Fruit fly (Drosophila melanogaster) whole organism, pupa: ENCODE data around the gene siz.
A peak's percentile ranks its signal among the peaks of the same experiment; 100 is the strongest.

Experiments used
- CG10348 ChIP-seq: fragments of 200-800 bp; sonication (Bioruptor generic); IDR thresholded peaks from 2 replicates; pipeline ENCODE4 v1.3.6; 2022; ENCODE audit warnings: missing biosample characterization, missing genetic modification characterization
- CG12605 ChIP-seq: fragments of 200-800 bp; sonication (Bioruptor generic); IDR thresholded peaks from 2 replicates; pipeline ENCODE4 v1.3.6; 2022; ENCODE audit warnings: missing biosample characterization, missing genetic modification characterization
- CG13204 ChIP-seq: fragments of 200-800 bp; sonication (Bioruptor generic); optimal IDR thresholded peaks from 2 replicates; lab custom pipeline; 2018; ENCODE audit warnings: missing biosample characterization, mild to moderate bottlenecking, missing genetic modification characterization, moderate library complexity
- CG14655 ChIP-seq: fragments of 200-800 bp; sonication (Bioruptor generic); optimal IDR thresholded peaks from 3 replicates; lab custom pipeline; 2017; ENCODE audit warnings: mild to moderate bottlenecking, missing biosample characterization, missing genetic modification reagents, missing genetic modification characterization
- CG15710 ChIP-seq: fragments of 200-800 bp; sonication (Bioruptor generic); optimal IDR thresholded peaks from 2 replicates; lab custom pipeline; 2018; ENCODE audit warnings: missing biosample characterization, mild to moderate bottlenecking, missing genetic modification characterization, moderate library complexity
- CG17806 ChIP-seq: fragments of 200-800 bp; sonication (Bioruptor generic); optimal IDR thresholded peaks from 2 replicates; lab custom pipeline; 2018; ENCODE audit warnings: missing biosample characterization, mild to moderate bottlenecking, missing genetic modification characterization, moderate library complexity
- CG32121 ChIP-seq: fragments of 200-800 bp; sonication (Bioruptor generic); IDR thresholded peaks from 2 replicates; pipeline ENCODE4 v1.3.6; 2022; ENCODE audit warnings: missing biosample characterization, missing genetic modification characterization
- CG34367 ChIP-seq: fragments of 200-800 bp; sonication (Bioruptor generic); optimal IDR thresholded peaks from 2 replicates; lab custom pipeline; 2018; ENCODE audit warnings: missing biosample characterization, mild to moderate bottlenecking, missing genetic modification characterization
- CG4496 ChIP-seq: fragments of 200-800 bp; sonication (Bioruptor generic); IDR thresholded peaks from 3 replicates; pipeline ENCODE4 v1.3.6; 2022; ENCODE audit warnings: missing biosample characterization, missing genetic modification characterization
- CG8159 ChIP-seq: fragments of 200-800 bp; sonication (Bioruptor generic); optimal IDR thresholded peaks from 3 replicates; lab custom pipeline; 2018; ENCODE audit warnings: missing biosample characterization, mild to moderate bottlenecking, missing genetic modification characterization, moderate library complexity
- CG8301 ChIP-seq: fragments of 200-800 bp; sonication (Bioruptor generic); optimal IDR thresholded peaks from 2 replicates; lab custom pipeline; 2018; ENCODE audit warnings: missing biosample characterization, mild to moderate bottlenecking, missing genetic modification characterization
- CG9948 ChIP-seq: fragments of 200-800 bp; sonication (Bioruptor generic); optimal IDR thresholded peaks from 2 replicates; lab custom pipeline; 2018; ENCODE audit warnings: missing biosample characterization, mild to moderate bottlenecking, missing genetic modification characterization, moderate library complexity
- D1 ChIP-seq: fragments of 200-800 bp; sonication (Bioruptor generic); optimal IDR thresholded peaks from 2 replicates; lab custom pipeline; 2018; ENCODE audit warnings: missing biosample characterization, mild to moderate bottlenecking, missing genetic modification characterization, moderate library complexity
- EcR ChIP-seq: fragments of 200-800 bp; sonication (Bioruptor generic); optimal IDR thresholded peaks from 3 replicates; lab custom pipeline; 2019; ENCODE audit warnings: missing biosample characterization, missing genetic modification characterization, mild to moderate bottlenecking, moderate library complexity, missing genetic modification reagents
- Ets98B ChIP-seq: fragments of 200-800 bp; sonication (Bioruptor generic); IDR thresholded peaks from 2 replicates; pipeline ENCODE4 v1.3.6; 2022; ENCODE audit warnings: missing biosample characterization, missing genetic modification characterization
- Pif1A ChIP-seq: fragments of 200-800 bp; sonication (Bioruptor generic); optimal IDR thresholded peaks from 3 replicates; lab custom pipeline; 2016; ENCODE audit warnings: missing biosample characterization, missing genetic modification characterization
- Pif1B ChIP-seq: fragments of 200-800 bp; sonication (Bioruptor generic); optimal IDR thresholded peaks from 3 replicates; lab custom pipeline; 2016; ENCODE audit warnings: missing biosample characterization, missing genetic modification characterization
- Snoo ChIP-seq: fragments of 200-800 bp; sonication (Bioruptor generic); optimal IDR thresholded peaks from 3 replicates; lab custom pipeline; 2017; ENCODE audit warnings: missing biosample characterization, mild to moderate bottlenecking, missing genetic modification characterization, inconsistent platforms
- fd96Ca ChIP-seq: fragments of 200-800 bp; sonication (Bioruptor generic); IDR thresholded peaks from 3 replicates; pipeline ENCODE4 v1.3.6; 2022; ENCODE audit warnings: missing biosample characterization, missing genetic modification characterization
- gl ChIP-seq: fragments of 200-800 bp; sonication (Bioruptor generic); optimal IDR thresholded peaks from 2 replicates; lab custom pipeline; 2018; ENCODE audit warnings: missing biosample characterization, mild to moderate bottlenecking, missing genetic modification characterization
- rn ChIP-seq: fragments of 200-800 bp; sonication (Bioruptor generic); IDR thresholded peaks from 2 replicates; pipeline ENCODE4 v1.3.6; 2022; ENCODE audit warnings: missing biosample characterization, missing genetic modification characterization

siz gene

DNA sequence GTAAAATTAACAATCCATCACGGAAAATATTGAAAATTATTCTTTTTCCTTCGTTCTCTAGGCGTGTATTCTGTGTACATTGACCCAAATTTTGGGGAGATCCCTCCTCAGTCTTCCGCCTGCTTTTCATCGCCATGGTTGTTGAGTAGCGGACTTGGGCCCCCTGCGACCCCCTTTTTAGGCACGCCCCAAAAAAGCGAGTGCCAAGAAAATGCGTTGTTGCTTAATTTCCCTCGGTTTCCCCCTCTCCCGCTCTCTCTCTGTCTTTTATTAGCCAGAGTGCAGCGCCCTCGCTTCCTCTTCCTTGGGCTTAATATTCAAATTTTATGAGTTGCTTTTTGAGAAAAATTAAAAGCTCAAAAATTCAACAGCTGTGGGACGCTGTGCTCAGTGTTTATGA lies 6.5 kb downstream of the siz start:
- no peak for TF ChIP-seq CG9948 (tag; lab: Kevin White, UChicago)
- peak; percentile 63; the same call in 1 of the 2 replicates for TF ChIP-seq CG32121 (GFP tag; lab: Robert Waterston, UW)

DNA sequence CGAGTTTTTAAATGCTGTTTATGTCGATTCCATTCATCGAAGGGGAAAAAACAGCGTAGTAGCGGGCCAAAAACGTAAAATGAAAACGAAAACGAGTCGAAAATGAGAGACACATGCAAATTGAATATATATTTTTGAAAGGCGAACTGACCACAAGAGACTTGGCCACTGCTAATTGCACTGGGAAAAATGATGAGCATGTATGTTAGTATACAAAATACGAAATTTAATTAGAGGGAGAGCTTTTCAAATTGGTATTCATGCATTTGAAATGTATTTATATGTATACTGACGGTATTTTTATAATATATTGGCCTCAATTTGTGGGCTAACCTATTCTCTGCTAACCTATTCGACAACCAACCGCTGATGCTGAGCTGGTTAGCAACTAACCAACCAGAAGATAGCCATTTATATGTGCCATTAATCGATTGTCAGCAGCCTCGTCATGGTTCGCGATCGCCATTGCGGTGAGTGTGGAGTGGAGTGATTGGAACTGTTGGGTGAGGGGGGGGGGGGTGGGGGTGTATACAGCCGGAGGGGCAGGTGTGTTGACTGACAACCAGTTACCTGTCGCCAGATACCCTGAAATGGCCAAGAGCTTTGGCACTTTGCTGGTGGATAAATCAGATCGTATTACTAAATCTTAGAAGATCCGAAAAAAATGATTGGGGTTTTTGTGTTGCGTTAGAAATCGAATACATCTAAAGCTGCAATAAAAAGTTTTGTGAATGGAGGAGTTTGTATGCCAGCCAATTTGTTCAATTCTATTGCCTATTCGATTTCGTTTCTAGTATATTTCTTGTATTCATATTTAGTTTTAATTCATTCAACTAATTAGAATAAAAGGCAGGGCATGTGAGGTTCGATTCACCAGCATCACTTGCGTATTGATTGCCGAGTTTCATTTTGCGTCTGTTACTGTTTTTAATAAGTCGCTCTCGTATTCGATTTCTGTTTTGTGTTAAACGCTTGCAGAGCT lies 7.9 kb downstream of the siz start:
- peak; percentile 67 for TF ChIP-seq CG17806 (tag; lab: Kevin White, UChicago)
- peak; percentile 26; the same call in 1 of the 2 replicates for TF ChIP-seq CG12605
- TF ChIP-seq CG8159 (tag; lab: Kevin White, UChicago) = peak; percentile 64
- no peak for TF ChIP-seq Pif1B (GFP tag; lab: Kevin White, UChicago)
- peak; percentile 27; the same call in 1 of the 2 replicates for TF ChIP-seq CG10348 (GFP tag; lab: Robert Waterston, UW)
- no peak for TF ChIP-seq D1 (tag; lab: Kevin White, UChicago)
- TF ChIP-seq CG14655 = peak; percentile 39
- TF ChIP-seq CG32121 (GFP tag; lab: Robert Waterston, UW) = peak; percentile 69
- TF ChIP-seq fd96Ca (GFP tag; lab: Robert Waterston, UW) = peak; percentile 45; the same call in 2 of the 3 replicates
- TF ChIP-seq CG13204 = no peak
- TF ChIP-seq CG34367 = peak; percentile 19
- peak; percentile 50 for TF ChIP-seq Ets98B (GFP tag; lab: Robert Waterston, UW)
- TF ChIP-seq gl (tag; lab: Kevin White, UChicago) = peak; percentile 22
- TF ChIP-seq Snoo (tag; lab: Kevin White, UChicago) = peak; percentile 18
- peak; percentile 46 for TF ChIP-seq CG8301 (tag; lab: Kevin White, UChicago)
- TF ChIP-seq Pif1A (GFP tag; lab: Kevin White, UChicago) = peak; percentile 46
- TF ChIP-seq CG4496 = peak; percentile 73
- TF ChIP-seq rn (GFP tag; lab: Robert Waterston, UW) = 0 out of 2 replicates have a peak, but pooled peaks have one; percentile 5
- TF ChIP-seq CG9948 (tag; lab: Kevin White, UChicago) = peak; percentile 55
- peak; percentile 70 for TF ChIP-seq CG15710
- no peak for TF ChIP-seq EcR (GFP tag; lab: Kevin White, UChicago)

DNA sequence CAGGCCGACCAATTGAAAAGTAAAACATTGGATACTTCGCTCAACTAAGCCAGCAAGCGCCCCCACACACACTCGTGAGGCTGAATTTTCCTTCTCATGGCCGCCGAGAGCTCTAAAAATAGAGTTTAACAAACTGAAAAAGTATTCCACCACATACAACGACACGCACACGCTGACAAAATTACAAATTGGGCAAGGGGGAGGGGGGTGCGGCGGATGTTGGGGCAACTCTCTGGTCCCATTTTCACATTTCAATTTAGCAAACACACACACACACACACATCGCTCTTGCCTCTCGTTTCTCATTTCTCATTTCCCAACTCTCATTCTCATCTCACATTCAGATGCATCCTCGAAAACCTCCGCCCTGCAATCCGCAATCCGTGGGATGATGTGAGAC lies 9.1 kb downstream of the siz start:
- TF ChIP-seq CG15710 (no peak), Ets98B (GFP tag; lab: Robert Waterston, UW) (no peak), D1 (tag; lab: Kevin White, UChicago) (no peak), CG10348 (GFP tag; lab: Robert Waterston, UW) (no peak), CG13204 (no peak), CG32121 (GFP tag; lab: Robert Waterston, UW) (no peak), CG12605 (no peak), CG34367 (no peak), fd96Ca (GFP tag; lab: Robert Waterston, UW) (no peak), CG14655 (no peak), CG17806 (tag; lab: Kevin White, UChicago) (no peak), rn (GFP tag; lab: Robert Waterston, UW) (no peak), CG8301 (tag; lab: Kevin White, UChicago) (no peak), EcR (GFP tag; lab: Kevin White, UChicago) (no peak), CG4496 (no peak), Snoo (tag; lab: Kevin White, UChicago) (no peak)

DNA sequence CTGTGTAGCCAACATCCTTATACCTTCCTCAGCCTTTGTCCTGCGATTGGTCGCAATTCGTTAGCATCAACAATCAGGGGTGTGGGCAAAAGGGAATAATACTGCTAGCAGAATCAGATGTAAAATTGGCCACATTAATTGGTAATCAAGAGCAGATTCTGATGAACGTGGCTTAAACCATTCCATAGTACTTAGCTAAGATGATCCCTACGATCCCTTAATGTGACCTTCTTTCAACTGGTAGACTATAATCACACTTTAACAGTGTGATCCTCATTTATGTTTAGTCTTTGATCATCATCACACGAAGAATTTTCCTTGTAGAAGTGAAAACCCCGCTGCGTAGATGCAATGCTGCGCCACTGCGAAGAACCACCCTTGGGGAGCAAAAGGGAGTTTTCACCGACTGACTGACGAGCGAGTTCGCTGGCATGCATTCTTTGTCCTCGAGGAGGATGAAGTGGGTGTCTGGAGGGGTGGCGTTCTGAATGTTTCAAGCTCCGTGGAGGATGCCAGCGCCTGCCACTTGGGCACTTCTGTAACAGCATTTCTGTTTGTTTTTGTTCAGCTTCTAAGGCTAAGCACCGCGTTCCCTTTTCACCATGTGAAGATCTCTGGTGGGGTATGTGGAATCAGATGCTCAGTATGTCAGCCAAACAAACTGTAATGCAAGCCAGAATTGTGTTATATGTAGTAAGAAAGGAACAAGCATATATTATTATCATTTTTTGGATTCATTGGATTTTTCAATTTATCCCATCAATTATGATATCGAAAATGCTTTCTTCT lies 9.8 kb downstream of the siz start:
- TF ChIP-seq CG34367 (peak; percentile 45), CG13204 (no peak), CG8159 (tag; lab: Kevin White, UChicago) (peak; percentile 71), Pif1A (GFP tag; lab: Kevin White, UChicago) (peak; percentile 29), CG17806 (tag; lab: Kevin White, UChicago) (peak; percentile 46), EcR (GFP tag; lab: Kevin White, UChicago) (no peak), CG14655 (peak; percentile 58), CG15710 (peak; percentile 65), gl (tag; lab: Kevin White, UChicago) (no peak), fd96Ca (GFP tag; lab: Robert Waterston, UW) (0 out of 3 replicates have a peak, but pooled peaks have one; percentile 25), rn (GFP tag; lab: Robert Waterston, UW) (no peak), CG32121 (GFP tag; lab: Robert Waterston, UW) (no peak), Pif1B (GFP tag; lab: Kevin White, UChicago) (no peak), Ets98B (GFP tag; lab: Robert Waterston, UW) (no peak), Snoo (tag; lab: Kevin White, UChicago) (no peak), D1 (tag; lab: Kevin White, UChicago) (no peak), CG8301 (tag; lab: Kevin White, UChicago) (peak; percentile 32), CG9948 (tag; lab: Kevin White, UChicago) (peak; percentile 59), CG10348 (GFP tag; lab: Robert Waterston, UW) (no peak), CG4496 (peak; percentile 47; the same call in 1 of the 3 replicates), CG12605 (no peak)

DNA sequence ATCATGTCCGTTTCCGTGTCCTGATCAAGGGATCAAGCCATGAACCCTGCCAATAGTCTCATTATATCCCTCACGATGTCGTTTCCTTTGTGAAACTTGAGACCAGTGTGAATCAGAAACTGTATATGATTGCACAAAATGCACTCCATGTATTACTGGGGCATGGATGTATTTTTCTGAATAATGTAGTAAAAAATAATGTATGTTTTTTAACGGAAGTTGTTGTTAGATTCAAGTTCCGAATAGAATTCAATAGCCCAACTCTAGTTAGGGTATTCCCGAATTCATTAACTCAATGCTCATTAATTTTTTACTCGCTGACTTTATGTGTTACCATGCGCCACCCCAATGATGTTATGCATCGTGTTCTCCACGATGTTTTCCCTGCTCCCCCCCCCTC lies 10.4 kb downstream of the siz start:
- peak; percentile 15 for TF ChIP-seq CG9948 (tag; lab: Kevin White, UChicago)
- TF ChIP-seq CG14655 = peak; percentile 6
- TF ChIP-seq CG13204 = no peak
- TF ChIP-seq, all 21 proteins: peak for 2
